Fruit fly (Drosophila melanogaster) whole organism, embryonic: ENCODE measurements around the gene CG15283.

Experiments
- Antp ChIP-seq: fragments of 200-800 bp; sonication (Bioruptor generic); optimal IDR thresholded peaks from 3 replicates; lab custom pipeline; 2016; ENCODE audit warnings: missing biosample characterization, missing genetic modification characterization
- Bdp1 ChIP-seq: fragments of 200-800 bp; sonication (Bioruptor generic); optimal IDR thresholded peaks from 3 replicates; lab custom pipeline; 2016; ENCODE audit warnings: missing biosample characterization, missing genetic modification characterization
- CG10321 ChIP-seq: fragments of 200-800 bp; sonication (Bioruptor generic); IDR thresholded peaks from 2 replicates; pipeline ENCODE4 v1.3.6; 2022; ENCODE audit warnings: missing biosample characterization, missing genetic modification characterization
- CG10565 ChIP-seq: fragments of 200-800 bp; sonication (Bioruptor generic); optimal IDR thresholded peaks from 3 replicates; lab custom pipeline; 2016; ENCODE audit warnings: missing biosample characterization, mild to moderate bottlenecking, missing genetic modification characterization
- CG11456 ChIP-seq: fragments of 200-800 bp; sonication (Bioruptor generic); IDR thresholded peaks from 3 replicates; pipeline ENCODE4 v1.3.6; 2022; ENCODE audit warnings: missing biosample characterization, missing genetic modification characterization
- CG12236 ChIP-seq: fragments of 200-800 bp; sonication (Bioruptor generic); optimal IDR thresholded peaks from 2 replicates; lab custom pipeline; 2016; ENCODE audit warnings: missing biosample characterization, missing genetic modification characterization
- CG12391 ChIP-seq: fragments of 200-800 bp; sonication (Bioruptor generic); optimal IDR thresholded peaks from 3 replicates; lab custom pipeline; 2018; ENCODE audit warnings: missing biosample characterization, mild to moderate bottlenecking, missing genetic modification characterization, moderate library complexity
- CG13123 ChIP-seq: fragments of 200-800 bp; sonication (Bioruptor generic); optimal IDR thresholded peaks from 2 replicates; lab custom pipeline; 2016; ENCODE audit warnings: missing biosample characterization, missing genetic modification characterization
- CG13775 ChIP-seq: fragments of 200-800 bp; sonication (Bioruptor generic); optimal IDR thresholded peaks from 3 replicates; lab custom pipeline; 2017; ENCODE audit warnings: missing biosample characterization, mild to moderate bottlenecking, missing genetic modification characterization
- CG14441 ChIP-seq: fragments of 200-800 bp; sonication (Bioruptor generic); IDR thresholded peaks from 2 replicates; pipeline ENCODE4 v1.3.6; 2022; ENCODE audit warnings: missing biosample characterization, missing genetic modification characterization
- CG14860 ChIP-seq: fragments of 200-800 bp; sonication (Bioruptor generic); IDR thresholded peaks from 3 replicates; pipeline ENCODE4 v1.3.6; 2022; ENCODE audit warnings: missing biosample characterization, missing genetic modification characterization; ENCODE audit not compliant: partially characterized antibody
- CG1529 ChIP-seq: fragments of 200-800 bp; sonication (Bioruptor generic); optimal IDR thresholded peaks from 3 replicates; lab custom pipeline; 2018; ENCODE audit warnings: missing biosample characterization, missing genetic modification characterization
- CG1792 ChIP-seq: fragments of 200-800 bp; sonication (Bioruptor generic); optimal IDR thresholded peaks from 2 replicates; lab custom pipeline; 2016; ENCODE audit warnings: missing biosample characterization, missing genetic modification characterization
- CG2875 ChIP-seq: fragments of 200-800 bp; sonication (Bioruptor generic); optimal IDR thresholded peaks from 2 replicates; lab custom pipeline; 2017; ENCODE audit warnings: missing biosample characterization, mild to moderate bottlenecking, missing genetic modification characterization, missing genetic modification reagents
- CG32532 ChIP-seq: fragments of 200-800 bp; sonication (Bioruptor generic); IDR thresholded peaks from 2 replicates; pipeline ENCODE4 v1.3.6; 2022; ENCODE audit warnings: missing biosample characterization, missing genetic modification characterization
- CG6272 ChIP-seq: fragments of 200-800 bp; sonication (Bioruptor generic); IDR thresholded peaks from 2 replicates; pipeline ENCODE4 v1.3.6; 2022; ENCODE audit warnings: missing biosample characterization, missing genetic modification characterization
- CG6689 ChIP-seq: fragments of 200-800 bp; sonication (Bioruptor generic); IDR thresholded peaks from 2 replicates; pipeline ENCODE4 v1.3.6; 2022; ENCODE audit warnings: missing biosample characterization, missing genetic modification characterization
- CHES-1-like ChIP-seq: fragments of 200-800 bp; sonication (Bioruptor generic); optimal IDR thresholded peaks from 2 replicates; lab custom pipeline; 2016; ENCODE audit warnings: missing biosample characterization, missing genetic modification characterization
- D ChIP-seq, 2 experiments: fragments of 200-800 bp in 1 of 2; fragments of >200 bp in 1 of 2; sonication (Bioruptor generic) in 1 of 2; optimal IDR thresholded peaks; 2 replicates in 1 of 2; 3 replicates in 1 of 2; lab custom pipeline; 2017; ENCODE audit warnings: mild to moderate bottlenecking in 1 of 2, missing biosample characterization in 1 of 2, missing genetic modification characterization in 1 of 2, missing genetic modification reagents in 1 of 2
- Dfd ChIP-seq, 2 experiments: fragments of >200 bp; optimal IDR thresholded peaks; 2 replicates each; lab custom pipeline; 2017; ENCODE audit warnings: missing biosample characterization in 2 of 2, missing genetic modification characterization in 2 of 2
- Dip2 ChIP-seq: fragments of 200-800 bp; sonication (Bioruptor generic); IDR thresholded peaks from 2 replicates; pipeline ENCODE4 v1.3.6; 2022; ENCODE audit warnings: missing biosample characterization, missing genetic modification characterization
- Doc3 ChIP-seq: fragments of 200-800 bp; sonication (Bioruptor generic); IDR thresholded peaks from 3 replicates; pipeline ENCODE4 v1.3.6; 2022; ENCODE audit warnings: missing biosample characterization, missing genetic modification characterization; ENCODE audit not compliant: partially characterized antibody
- E2f2 ChIP-seq: fragments of 200-800 bp; sonication (Bioruptor generic); IDR thresholded peaks from 2 replicates; pipeline ENCODE4 v1.3.6; 2022; ENCODE audit warnings: missing biosample characterization, missing genetic modification characterization
- Fer3 ChIP-seq: fragments of 200-800 bp; sonication (Bioruptor generic); optimal IDR thresholded peaks from 2 replicates; lab custom pipeline; 2018; ENCODE audit warnings: missing biosample characterization, mild to moderate bottlenecking, missing genetic modification characterization, moderate library complexity
- H15 ChIP-seq: fragments of 200-800 bp; sonication (Bioruptor generic); IDR thresholded peaks from 3 replicates; pipeline ENCODE4 v1.3.6; 2022; ENCODE audit warnings: missing biosample characterization, missing genetic modification characterization
- Hr3 ChIP-seq: fragments of 200-800 bp; sonication (Bioruptor generic); optimal IDR thresholded peaks from 3 replicates; lab custom pipeline; 2016; ENCODE audit warnings: missing biosample characterization, missing genetic modification characterization
- Max ChIP-seq: fragments of 200-800 bp; sonication (Bioruptor generic); optimal IDR thresholded peaks from 2 replicates; lab custom pipeline; 2016; ENCODE audit warnings: missing biosample characterization, mild to moderate bottlenecking, missing genetic modification characterization
- NFAT ChIP-seq: fragments of 200-800 bp; sonication (Bioruptor generic); IDR thresholded peaks from 2 replicates; pipeline ENCODE4 v1.3.6; 2022; ENCODE audit warnings: missing biosample characterization, missing genetic modification characterization
- Nf-YC ChIP-seq: fragments of 200-800 bp; optimal IDR thresholded peaks from 3 replicates; lab custom pipeline; 2019; ENCODE audit warnings: missing biosample characterization, mild to moderate bottlenecking, missing genetic modification characterization, moderate library complexity
- Optix ChIP-seq: fragments of 200-800 bp; sonication (Bioruptor generic); IDR thresholded peaks from 3 replicates; pipeline ENCODE4 v1.3.6; 2022; ENCODE audit warnings: missing biosample characterization, missing genetic modification characterization
- Stat92E ChIP-seq, 3 experiments: fragments of >200 bp in 2 of 3; fragments of 200-800 bp in 1 of 3; sonication (Bioruptor generic) in 1 of 3; optimal IDR thresholded peaks; 2 replicates each; lab custom pipeline; 2017 to 2019; ENCODE audit warnings: missing biosample characterization in 3 of 3, missing genetic modification characterization in 3 of 3, mild to moderate bottlenecking in 1 of 3, moderate library complexity in 1 of 3
- Xrp1 ChIP-seq: fragments of 200-800 bp; sonication (Bioruptor generic); IDR thresholded peaks from 2 replicates; pipeline ENCODE4 v1.3.6; 2022; ENCODE audit warnings: missing biosample characterization, missing genetic modification characterization
- cas ChIP-seq: fragments of 200-800 bp; sonication (Bioruptor generic); IDR thresholded peaks from 2 replicates; pipeline ENCODE4 v1.3.6; 2022; ENCODE audit warnings: missing biosample characterization, missing genetic modification characterization
- gce ChIP-seq: fragments of 200-800 bp; sonication (Bioruptor generic); IDR thresholded peaks from 3 replicates; pipeline ENCODE4 v1.3.6; 2022; ENCODE audit warnings: missing biosample characterization, missing genetic modification characterization
- gcm ChIP-seq: fragments of 200-800 bp; sonication (Bioruptor generic); optimal IDR thresholded peaks from 2 replicates; lab custom pipeline; 2019; ENCODE audit warnings: missing biosample characterization, mild to moderate bottlenecking, missing genetic modification characterization, moderate library complexity
- hbn ChIP-seq: fragments of 200-800 bp; sonication (Bioruptor generic); IDR thresholded peaks from 2 replicates; pipeline ENCODE4 v1.3.6; 2022; ENCODE audit warnings: missing biosample characterization, missing genetic modification characterization; ENCODE audit not compliant: partially characterized antibody
- inv ChIP-seq: fragments of 200-800 bp; sonication (Bioruptor generic); IDR thresholded peaks from 2 replicates; pipeline ENCODE4 v1.3.6; 2022; ENCODE audit warnings: missing biosample characterization, missing genetic modification characterization; ENCODE audit not compliant: partially characterized antibody
- knrl ChIP-seq: fragments of 200-800 bp; sonication (Bioruptor generic); IDR thresholded peaks from 3 replicates; pipeline ENCODE4 v1.3.6; 2022; ENCODE audit warnings: missing biosample characterization, missing genetic modification characterization; ENCODE audit not compliant: partially characterized antibody
- lbe ChIP-seq: fragments of 200-800 bp; sonication (Bioruptor generic); optimal IDR thresholded peaks from 2 replicates; lab custom pipeline; 2016; ENCODE audit warnings: missing biosample characterization, mild to moderate bottlenecking, missing genetic modification characterization
- lilli ChIP-seq: fragments of 200-800 bp; sonication (Bioruptor generic); optimal IDR thresholded peaks from 3 replicates; lab custom pipeline; 2016; ENCODE audit warnings: missing biosample characterization, missing genetic modification characterization
- maf-S ChIP-seq: fragments of 200-800 bp; sonication (Bioruptor generic); optimal IDR thresholded peaks from 2 replicates; lab custom pipeline; 2016; ENCODE audit warnings: missing biosample characterization, missing genetic modification characterization
- mld ChIP-seq: fragments of 200-800 bp; sonication (Bioruptor generic); IDR thresholded peaks from 3 replicates; pipeline ENCODE4 v1.3.6; 2022; ENCODE audit warnings: missing biosample characterization, missing genetic modification characterization; ENCODE audit not compliant: partially characterized antibody
- sc ChIP-seq, 3 experiments: fragments of >200 bp in 2 of 3; fragments of 200-800 bp in 1 of 3; sonication (Bioruptor generic) in 1 of 3; optimal IDR thresholded peaks; 2 replicates in 2 of 3; 3 replicates in 1 of 3; lab custom pipeline; 2017; ENCODE audit warnings: mild to moderate bottlenecking in 1 of 3, missing biosample characterization in 1 of 3, missing genetic modification characterization in 1 of 3, missing genetic modification reagents in 1 of 3
- seq ChIP-seq: fragments of 200-800 bp; sonication (Bioruptor generic); IDR thresholded peaks from 2 replicates; pipeline ENCODE4 v1.3.6; 2022; ENCODE audit warnings: missing biosample characterization, missing genetic modification characterization
- sima ChIP-seq: fragments of 200-800 bp; sonication (Bioruptor generic); optimal IDR thresholded peaks from 2 replicates; lab custom pipeline; 2016; ENCODE audit warnings: missing biosample characterization, missing genetic modification characterization
- sqz ChIP-seq: fragments of 200-800 bp; sonication (Bioruptor generic); optimal IDR thresholded peaks from 3 replicates; lab custom pipeline; 2018; ENCODE audit warnings: missing biosample characterization, mild to moderate bottlenecking, missing genetic modification characterization
- tx ChIP-seq: fragments of 200-800 bp; sonication (Bioruptor generic); optimal IDR thresholded peaks from 2 replicates; lab custom pipeline; 2016; ENCODE audit warnings: missing biosample characterization, missing genetic modification characterization
- unpg ChIP-seq: fragments of 200-800 bp; sonication (Bioruptor generic); optimal IDR thresholded peaks from 3 replicates; lab custom pipeline; 2018; ENCODE audit warnings: missing biosample characterization, mild to moderate bottlenecking, missing genetic modification characterization, moderate library complexity
- usp ChIP-seq: fragments of >200 bp; optimal IDR thresholded peaks from 2 replicates; lab custom pipeline; 2017; ENCODE audit warnings: missing biosample characterization, missing genetic modification characterization
- z ChIP-seq: fragments of 200-800 bp; sonication (Bioruptor generic); IDR thresholded peaks from 3 replicates; pipeline ENCODE4 v1.3.6; 2022; ENCODE audit warnings: missing biosample characterization, missing genetic modification characterization

CG15283 gene

dm6 chr2L:14409428-14409933 lies 41.2 kb downstream of the CG15283 start, which contains the start of gene elB (continued):
- TF ChIP-seq CG14441: no peak
- TF ChIP-seq CG1792 (GFP tag; lab: Kevin White, UChicago): no peak
- no peak for TF ChIP-seq H15 (GFP tag; lab: Robert Waterston, UW)
- peak; percentile 61; the same call in 1 of the 2 replicates for TF ChIP-seq seq
- TF ChIP-seq maf-S (GFP tag; lab: Kevin White, UChicago): no peak
- TF ChIP-seq cas (GFP tag; lab: Robert Waterston, UW): no peak
- no peak for TF ChIP-seq D (optimal IDR thresholded peaks at IDR 0.05; lab: Kevin White, UChicago)
- TF ChIP-seq D (GFP tag; optimal IDR thresholded peaks at IDR 0.05; lab: Kevin White, UChicago): no peak
- peak; percentile 51; the same call in 2 of the 3 replicates for TF ChIP-seq Doc3 (GFP tag; lab: Robert Waterston, UW)
- no peak for TF ChIP-seq CG6272 (GFP tag; lab: Robert Waterston, UW)
- TF ChIP-seq CG12236: no peak
- peak; percentile 67 for TF ChIP-seq lbe (GFP tag; lab: Kevin White, UChicago)
- TF ChIP-seq Antp (GFP tag; lab: Kevin White, UChicago): no peak
- TF ChIP-seq CG2875: no peak
- no peak for TF ChIP-seq Bdp1 (GFP tag; lab: Kevin White, UChicago)
- no peak for TF ChIP-seq CG13123 (GFP tag; lab: Kevin White, UChicago)
- no peak for TF ChIP-seq E2f2 (GFP tag; lab: Robert Waterston, UW)
- no peak for TF ChIP-seq Max (GFP tag; lab: Kevin White, UChicago)
- TF ChIP-seq Xrp1 (GFP tag; lab: Robert Waterston, UW): peak; percentile 45; the same call in 1 of the 2 replicates
- no peak for TF ChIP-seq lilli
- peak; percentile 80; the same call in 1 of the 2 replicates for TF ChIP-seq CG32532 (GFP tag; lab: Robert Waterston, UW)
- no peak for TF ChIP-seq Dip2
- TF ChIP-seq hbn (GFP tag; lab: Robert Waterston, UW): peak; percentile 38; the same call in 1 of the 2 replicates
- no peak for TF ChIP-seq sc (optimal IDR thresholded peaks at IDR 0.05; lab: Kevin White, UChicago)
- TF ChIP-seq sc (GFP tag; optimal IDR thresholded peaks at IDR 0.05; lab: Kevin White, UChicago): no peak
- no peak for TF ChIP-seq sima
- TF ChIP-seq CG10321 (GFP tag; lab: Robert Waterston, UW): 0 out of 2 replicates have a peak, but pooled peaks have one; percentile 6
- no peak for TF ChIP-seq usp (GFP tag; lab: Kevin White, UChicago)
- no peak for TF ChIP-seq Hr3 (GFP tag; lab: Kevin White, UChicago)
- no peak for TF ChIP-seq CG12391
- TF ChIP-seq CG10565: no peak
- TF ChIP-seq gcm (GFP tag; lab: Kevin White, UChicago): peak; percentile 17
- TF ChIP-seq Fer3: no peak
- no peak for TF ChIP-seq CG1529 (GFP tag; lab: Kevin White, UChicago)
- peak; percentile 31; the same call in 1 of the 3 replicates for TF ChIP-seq mld (GFP tag; lab: Robert Waterston, UW)
- no peak for TF ChIP-seq NFAT (GFP tag; lab: Robert Waterston, UW)
- TF ChIP-seq CG6689: no peak
- peak; percentile 57; the same call in 2 of the 3 replicates for TF ChIP-seq z (GFP tag; lab: Robert Waterston, UW)
- no peak for TF ChIP-seq inv
- no peak for TF ChIP-seq knrl (GFP tag; lab: Robert Waterston, UW)
- TF ChIP-seq unpg: no peak
- no peak; the same call in 2 of the 3 replicates for TF ChIP-seq gce (GFP tag; lab: Robert Waterston, UW)
- TF ChIP-seq sqz (GFP tag; lab: Kevin White, UChicago): peak; percentile 1
- no peak for TF ChIP-seq Stat92E (GFP tag; optimal IDR thresholded peaks at IDR 0.05; lab: Kevin White, UChicago)
- peak; percentile 71 for TF ChIP-seq Nf-YC (tag; lab: Kevin White, UChicago)
- TF ChIP-seq Optix (GFP tag; lab: Robert Waterston, UW): no peak
- no peak for TF ChIP-seq CHES-1-like (GFP tag; lab: Kevin White, UChicago)
- no peak for TF ChIP-seq CG11456 (GFP tag; lab: Robert Waterston, UW)
- no peak for TF ChIP-seq tx (GFP tag; lab: Kevin White, UChicago)
- no peak for TF ChIP-seq CG13775 (GFP tag; lab: Kevin White, UChicago)
- no peak for TF ChIP-seq Dfd (GFP tag; optimal IDR thresholded peaks at IDR 0.05; lab: Kevin White, UChicago)
- TF ChIP-seq CG14860 (GFP tag; lab: Robert Waterston, UW): no peak
